Fruit fly (Drosophila melanogaster) whole organism, embryonic: ENCODE measurements around the gene CG13843.

Experiments used
- Abd-B ChIP-seq: fragments of 200-800 bp; sonication (Bioruptor generic); optimal IDR thresholded peaks from 2 replicates; lab custom pipeline; 2018; ENCODE audit warnings: missing biosample characterization, mild to moderate bottlenecking, missing genetic modification characterization, moderate library complexity
- Asciz ChIP-seq: fragments of 200-800 bp; sonication (Bioruptor generic); optimal IDR thresholded peaks from 2 replicates; lab custom pipeline; 2017; ENCODE audit warnings: missing biosample characterization, mild to moderate bottlenecking, missing genetic modification characterization, missing genetic modification reagents
- B-H2 ChIP-seq: fragments of 200-800 bp; sonication (Bioruptor generic); optimal IDR thresholded peaks from 2 replicates; lab custom pipeline; 2018; ENCODE audit warnings: missing biosample characterization, mild to moderate bottlenecking, missing genetic modification characterization
- Blimp-1 ChIP-seq: fragments of 200-800 bp; sonication (Bioruptor generic); optimal IDR thresholded peaks from 3 replicates; lab custom pipeline; 2018; ENCODE audit warnings: missing biosample characterization, missing genetic modification characterization, mild to moderate bottlenecking, moderate library complexity, missing genetic modification reagents
- CG11247 ChIP-seq: fragments of 200-800 bp; sonication (Bioruptor generic); IDR thresholded peaks from 2 replicates; pipeline ENCODE4 v1.3.6; 2022; ENCODE audit warnings: missing biosample characterization, missing genetic modification characterization
- CG11398 ChIP-seq: fragments of 200-800 bp; sonication (Bioruptor generic); optimal IDR thresholded peaks from 2 replicates; lab custom pipeline; 2016; ENCODE audit warnings: missing biosample characterization, missing genetic modification characterization
- CG11695 ChIP-seq: fragments of 200-800 bp; sonication (Bioruptor generic); IDR thresholded peaks from 3 replicates; pipeline ENCODE4 v1.3.6; 2022; ENCODE audit warnings: missing biosample characterization, missing genetic modification characterization
- CG12071 ChIP-seq: fragments of 200-800 bp; sonication (Bioruptor generic); optimal IDR thresholded peaks from 3 replicates; lab custom pipeline; 2018; ENCODE audit warnings: missing biosample characterization, mild to moderate bottlenecking, missing genetic modification characterization
- CG12219 ChIP-seq: fragments of 200-800 bp; sonication (Bioruptor generic); optimal IDR thresholded peaks from 3 replicates; lab custom pipeline; 2018; ENCODE audit warnings: missing biosample characterization, mild to moderate bottlenecking, missing genetic modification characterization
- CG12299 ChIP-seq: fragments of 200-800 bp; sonication (Bioruptor generic); optimal IDR thresholded peaks from 2 replicates; lab custom pipeline; 2018; ENCODE audit warnings: missing biosample characterization, mild to moderate bottlenecking, missing genetic modification characterization
- CG13424 ChIP-seq: fragments of 200-800 bp; sonication (Bioruptor generic); optimal IDR thresholded peaks from 2 replicates; lab custom pipeline; 2019; ENCODE audit warnings: missing biosample characterization, mild to moderate bottlenecking, missing genetic modification characterization, moderate library complexity
- CG14441 ChIP-seq: fragments of 200-800 bp; sonication (Bioruptor generic); IDR thresholded peaks from 2 replicates; pipeline ENCODE4 v1.3.6; 2022; ENCODE audit warnings: missing biosample characterization, missing genetic modification characterization
- CG15601 ChIP-seq: fragments of 200-800 bp; sonication (Bioruptor generic); optimal IDR thresholded peaks from 3 replicates; lab custom pipeline; 2019; ENCODE audit warnings: missing biosample characterization, mild to moderate bottlenecking, missing genetic modification characterization, moderate library complexity
- CG16813 ChIP-seq: fragments of 200-800 bp; sonication (Bioruptor generic); IDR thresholded peaks from 3 replicates; pipeline ENCODE4 v1.3.6; 2022; ENCODE audit warnings: missing biosample characterization, missing genetic modification characterization; ENCODE audit not compliant: partially characterized antibody
- CG17385 ChIP-seq: fragments of 200-800 bp; sonication (Bioruptor generic); optimal IDR thresholded peaks from 3 replicates; lab custom pipeline; 2018; ENCODE audit warnings: missing biosample characterization, mild to moderate bottlenecking, missing genetic modification characterization
- CG17802 ChIP-seq: fragments of 200-800 bp; sonication (Bioruptor generic); optimal IDR thresholded peaks from 2 replicates; lab custom pipeline; 2018; ENCODE audit warnings: missing biosample characterization, mild to moderate bottlenecking, missing genetic modification characterization, moderate library complexity
- CG31388 ChIP-seq: fragments of 200-800 bp; sonication (Bioruptor generic); optimal IDR thresholded peaks from 2 replicates; lab custom pipeline; 2016; ENCODE audit warnings: missing biosample characterization, missing genetic modification characterization
- CG3847 ChIP-seq: fragments of 200-800 bp; sonication (Bioruptor generic); IDR thresholded peaks from 2 replicates; pipeline ENCODE4 v1.3.6; 2022; ENCODE audit warnings: missing biosample characterization, missing genetic modification characterization
- CG43689 ChIP-seq: fragments of 200-800 bp; sonication (Bioruptor generic); IDR thresholded peaks from 2 replicates; pipeline ENCODE4 v1.3.6; 2022; ENCODE audit warnings: missing biosample characterization, missing genetic modification characterization
- CG4404 ChIP-seq: fragments of 200-800 bp; sonication (Bioruptor generic); IDR thresholded peaks from 2 replicates; pipeline ENCODE4 v1.3.6; 2022; ENCODE audit warnings: missing biosample characterization, missing genetic modification characterization
- CG9437 ChIP-seq: fragments of 200-800 bp; sonication (Bioruptor generic); optimal IDR thresholded peaks from 2 replicates; lab custom pipeline; 2018; ENCODE audit warnings: missing biosample characterization, mild to moderate bottlenecking, missing genetic modification characterization
- D19B ChIP-seq: fragments of 200-800 bp; sonication (Bioruptor generic); optimal IDR thresholded peaks from 2 replicates; lab custom pipeline; 2017; ENCODE audit warnings: missing biosample characterization, mild to moderate bottlenecking, missing genetic modification characterization
- Ets97D ChIP-seq: fragments of 200-800 bp; sonication (Bioruptor generic); optimal IDR thresholded peaks from 3 replicates; lab custom pipeline; 2016; ENCODE audit warnings: missing biosample characterization, missing genetic modification characterization
- HLH4C ChIP-seq: fragments of 200-800 bp; sonication (Bioruptor generic); IDR thresholded peaks from 3 replicates; pipeline ENCODE4 v1.3.6; 2022; ENCODE audit warnings: missing biosample characterization, missing genetic modification characterization; ENCODE audit not compliant: partially characterized antibody
- Hmr ChIP-seq: fragments of 200-800 bp; sonication (Bioruptor generic); optimal IDR thresholded peaks from 3 replicates; lab custom pipeline; 2017; ENCODE audit warnings: mild to moderate bottlenecking, missing biosample characterization, missing genetic modification reagents, missing genetic modification characterization
- Hmx ChIP-seq: fragments of 200-800 bp; sonication (Bioruptor generic); optimal IDR thresholded peaks from 2 replicates; lab custom pipeline; 2016; ENCODE audit warnings: missing biosample characterization, missing genetic modification characterization
- MESR4 ChIP-seq: fragments of 200-800 bp; sonication (Bioruptor generic); optimal IDR thresholded peaks from 2 replicates; lab custom pipeline; 2018; ENCODE audit warnings: missing biosample characterization, mild to moderate bottlenecking, missing genetic modification characterization, moderate library complexity
- MTF-1 ChIP-seq: fragments of 200-800 bp; sonication (Bioruptor generic); optimal IDR thresholded peaks from 2 replicates; lab custom pipeline; 2018; ENCODE audit warnings: missing biosample characterization, mild to moderate bottlenecking, missing genetic modification characterization, borderline replicate concordance
- Nf-YA ChIP-seq: fragments of 200-800 bp; sonication (Bioruptor generic); IDR thresholded peaks from 2 replicates; pipeline ENCODE4 v1.3.6; 2022; ENCODE audit warnings: missing biosample characterization, missing genetic modification characterization
- Ravus ChIP-seq: fragments of 200-800 bp; sonication (Bioruptor generic); IDR thresholded peaks from 2 replicates; pipeline ENCODE4 v1.3.6; 2022; ENCODE audit warnings: missing biosample characterization, missing genetic modification characterization
- Sry-δ ChIP-seq: fragments of 200-800 bp; sonication (Bioruptor generic); optimal IDR thresholded peaks from 2 replicates; lab custom pipeline; 2016; ENCODE audit warnings: missing biosample characterization, missing genetic modification characterization
- btn ChIP-seq: fragments of 200-800 bp; sonication (Bioruptor generic); optimal IDR thresholded peaks from 2 replicates; lab custom pipeline; 2016; ENCODE audit warnings: missing biosample characterization, missing genetic modification characterization
- chm ChIP-seq: fragments of 200-800 bp; sonication (Bioruptor generic); IDR thresholded peaks from 2 replicates; pipeline ENCODE4 v1.3.6; 2022; ENCODE audit warnings: missing biosample characterization, missing genetic modification characterization
- dan ChIP-seq: fragments of 200-800 bp; sonication (Bioruptor generic); IDR thresholded peaks from 2 replicates; pipeline ENCODE4 v1.3.6; 2022; ENCODE audit warnings: missing biosample characterization, missing genetic modification characterization
- gsb ChIP-seq: fragments of 200-800 bp; sonication (Bioruptor generic); IDR thresholded peaks from 2 replicates; pipeline ENCODE4 v1.3.6; 2022; ENCODE audit warnings: missing biosample characterization, missing genetic modification characterization
- hth ChIP-seq: fragments of >200 bp; optimal IDR thresholded peaks from 2 replicates; lab custom pipeline; 2017; ENCODE audit warnings: inconsistent platforms
- kay ChIP-seq: fragments of 200-800 bp; sonication (Bioruptor generic); optimal IDR thresholded peaks from 2 replicates; lab custom pipeline; 2016; ENCODE audit warnings: missing biosample characterization, missing genetic modification characterization
- klu ChIP-seq: fragments of 200-800 bp; sonication (Bioruptor generic); IDR thresholded peaks from 2 replicates; pipeline ENCODE4 v1.3.6; 2022; ENCODE audit warnings: missing biosample characterization, missing genetic modification characterization
- lilli ChIP-seq: fragments of 200-800 bp; sonication (Bioruptor generic); optimal IDR thresholded peaks from 3 replicates; lab custom pipeline; 2016; ENCODE audit warnings: missing biosample characterization, missing genetic modification characterization
- mam ChIP-seq: fragments of 200-800 bp; sonication (Bioruptor generic); optimal IDR thresholded peaks from 3 replicates; lab custom pipeline; 2016; ENCODE audit warnings: missing biosample characterization, missing genetic modification characterization
- nau ChIP-seq: fragments of 200-800 bp; sonication (Bioruptor generic); optimal IDR thresholded peaks from 3 replicates; lab custom pipeline; 2017; ENCODE audit warnings: missing biosample characterization, mild to moderate bottlenecking, missing genetic modification characterization, missing genetic modification reagents
- pan ChIP-seq, 4 experiments: fragments of >200 bp in 3 of 4; fragments of 200-800 bp in 1 of 4; sonication (Bioruptor generic) in 1 of 4; optimal IDR thresholded peaks in 3 of 4; IDR thresholded peaks in 1 of 4; 2 replicates each; pipeline versions ENCODE4 v1.3.6 to Lab custom; 2017 to 2022; ENCODE audit warnings: missing biosample characterization in 2 of 4, missing genetic modification characterization in 2 of 4, mixed read lengths in 1 of 4
- pfk ChIP-seq: fragments of 200-800 bp; sonication (Bioruptor generic); optimal IDR thresholded peaks from 2 replicates; lab custom pipeline; 2018; ENCODE audit warnings: missing biosample characterization, mild to moderate bottlenecking, missing genetic modification characterization, moderate library complexity
- pita ChIP-seq: fragments of 200-800 bp; sonication (Bioruptor generic); optimal IDR thresholded peaks from 2 replicates; lab custom pipeline; 2017; ENCODE audit warnings: missing biosample characterization, mild to moderate bottlenecking, missing genetic modification characterization
- ranshi ChIP-seq: fragments of 200-800 bp; sonication (Bioruptor generic); IDR thresholded peaks from 2 replicates; pipeline ENCODE4 v1.3.6; 2022; ENCODE audit warnings: missing biosample characterization, missing genetic modification characterization
- sens ChIP-seq: fragments of 200-800 bp; sonication (Bioruptor generic); peaks from one replicate; lab custom pipeline; 2016; ENCODE audit warnings: missing biosample characterization, missing genetic modification characterization
- tap ChIP-seq: fragments of 200-800 bp; optimal IDR thresholded peaks from 3 replicates; lab custom pipeline; 2019; ENCODE audit warnings: missing biosample characterization, mild to moderate bottlenecking, missing genetic modification characterization, moderate library complexity
- tio ChIP-seq: fragments of 200-800 bp; sonication (Bioruptor generic); optimal IDR thresholded peaks from 2 replicates; lab custom pipeline; 2017; ENCODE audit warnings: missing biosample characterization, missing genetic modification characterization, inconsistent platforms
- tll ChIP-seq, 2 experiments: fragments of 200-800 bp in 1 of 2; fragments of >200 bp in 1 of 2; sonication (Bioruptor generic) in 1 of 2; optimal IDR thresholded peaks; 2 replicates each; lab custom pipeline; 2017 to 2019; ENCODE audit warnings: missing biosample characterization in 2 of 2, missing genetic modification characterization in 2 of 2, mild to moderate bottlenecking in 1 of 2, moderate library complexity in 1 of 2
- usp ChIP-seq: fragments of >200 bp; optimal IDR thresholded peaks from 2 replicates; lab custom pipeline; 2017; ENCODE audit warnings: missing biosample characterization, missing genetic modification characterization

CG13843 gene

DNA sequence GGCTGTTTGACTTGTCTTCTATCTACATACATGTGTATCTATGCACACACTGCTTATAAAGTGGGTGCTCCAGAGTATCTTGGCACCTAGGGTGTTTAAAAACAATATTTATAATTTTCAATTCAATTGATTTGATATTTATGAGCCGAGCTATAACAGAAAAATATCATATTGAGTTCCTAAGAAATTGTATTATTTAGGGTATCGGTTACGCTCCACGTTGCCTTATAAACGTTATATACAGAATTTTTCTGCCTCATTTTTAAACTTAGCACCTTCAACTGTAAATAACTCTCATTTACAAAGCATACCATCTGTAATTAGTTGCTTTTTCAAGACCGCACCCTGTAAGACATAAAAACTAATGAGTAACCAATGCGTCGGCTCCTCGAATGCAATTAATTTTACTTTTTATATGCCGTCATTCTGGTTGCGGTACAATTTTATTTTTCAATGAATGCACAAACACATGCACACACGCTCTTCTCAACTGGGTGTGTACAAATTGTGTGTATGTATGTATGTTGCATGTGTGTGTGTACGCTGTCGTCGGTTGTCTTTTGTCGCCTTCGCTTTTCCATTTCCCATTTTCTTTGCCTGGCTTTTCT lies 18.5 kb upstream of the CG13843 start (continued):
- TF ChIP-seq klu (GFP tag; lab: Robert Waterston, UW) (no peak), CG11695 (no peak), dan (GFP tag; lab: Robert Waterston, UW) (no peak), Hmr (GFP tag; lab: Kevin White, UChicago) (peak; percentile 20), CG4404 (GFP tag; lab: Robert Waterston, UW) (no peak), Hmx (no peak), CG17802 (tag; lab: Kevin White, UChicago) (peak; percentile 12), btn (peak; percentile 57), CG11398 (no peak), CG17385 (GFP tag; lab: Kevin White, UChicago) (peak; percentile 56), CG16813 (GFP tag; lab: Robert Waterston, UW) (no peak), ranshi (GFP tag; lab: Robert Waterston, UW) (no peak; the same call in none of the 2 replicates), nau (GFP tag; lab: Kevin White, UChicago) (peak; percentile 20), Ravus (GFP tag; lab: Robert Waterston, UW) (no peak), lilli (GFP tag; lab: Kevin White, UChicago) (peak; percentile 55), CG12299 (tag; lab: Kevin White, UChicago) (no peak), usp (GFP tag; lab: Kevin White, UChicago) (no peak), pfk (no peak), B-H2 (GFP tag; lab: Kevin White, UChicago) (no peak), CG9437 (GFP tag; lab: Kevin White, UChicago) (peak; percentile 70), tio (peak; percentile 72), gsb (GFP tag; lab: Robert Waterston, UW) (no peak), CG43689 (GFP tag; lab: Robert Waterston, UW) (no peak), Sry-δ (GFP tag; lab: Kevin White, UChicago) (no peak), tap (tag; lab: Kevin White, UChicago) (peak; percentile 46), kay (peak; percentile 25), sens (GFP tag; lab: Kevin White, UChicago) (peak; percentile 96), CG3847 (GFP tag; lab: Robert Waterston, UW) (no peak), CG14441 (GFP tag; lab: Robert Waterston, UW) (0 out of 2 replicates have a peak, but pooled peaks have one; percentile 28), Blimp-1 (peak; percentile 75), pita (GFP tag; lab: Kevin White, UChicago) (no peak), MESR4 (GFP tag; lab: Kevin White, UChicago) (no peak), CG12071 (GFP tag; lab: Kevin White, UChicago) (no peak), Abd-B (GFP tag; lab: Kevin White, UChicago) (peak; percentile 64), tll (GFP tag; optimal IDR thresholded peaks at IDR 0.05; lab: Kevin White, UChicago) (no peak), CG13424 (peak; percentile 69), pan (optimal IDR thresholded peaks at IDR 0.05; lab: Kevin White, UChicago) (peak in 1 of 2 experiments; percentile 45), pan (GFP tag; optimal IDR thresholded peaks at IDR 0.05 in 1 of 2, IDR thresholded peaks at IDR 0.05 in 1 of 2) (no peak), CG11247 (no peak), D19B (GFP tag; lab: Kevin White, UChicago) (peak; percentile 89), MTF-1 (peak; percentile 49), HLH4C (GFP tag; lab: Robert Waterston, UW) (no peak), CG15601 (tag; lab: Kevin White, UChicago) (peak; percentile 76), Nf-YA (no peak), Asciz (peak; percentile 69), hth (lab: Kevin White, UChicago) (no peak), chm (GFP tag; lab: Robert Waterston, UW) (peak; percentile 20; the same call in 1 of the 2 replicates), CG31388 (no peak), Ets97D (GFP tag; lab: Kevin White, UChicago) (peak; percentile 17), mam (GFP tag; lab: Kevin White, UChicago) (peak; percentile 20), CG12219 (GFP tag; lab: Kevin White, UChicago) (peak; percentile 40)
